Fruit fly (Drosophila melanogaster) whole organism, embryonic: ENCODE measurements around the gene dmGlut.
A peak's percentile ranks its signal among the peaks of the same experiment; 100 is the strongest.

Source experiments
- B-H2 ChIP-seq: fragments of 200-800 bp; sonication (Bioruptor generic); optimal IDR thresholded peaks from 2 replicates; lab custom pipeline; 2018; ENCODE audit warnings: missing biosample characterization, mild to moderate bottlenecking, missing genetic modification characterization
- Bteb2 ChIP-seq: fragments of 200-800 bp; sonication (Bioruptor generic); optimal IDR thresholded peaks from 2 replicates; lab custom pipeline; 2016; ENCODE audit warnings: missing biosample characterization, missing genetic modification characterization
- CG11247 ChIP-seq: fragments of 200-800 bp; sonication (Bioruptor generic); IDR thresholded peaks from 2 replicates; pipeline ENCODE4 v1.3.6; 2022; ENCODE audit warnings: missing biosample characterization, missing genetic modification characterization
- CG12071 ChIP-seq: fragments of 200-800 bp; sonication (Bioruptor generic); optimal IDR thresholded peaks from 3 replicates; lab custom pipeline; 2018; ENCODE audit warnings: missing biosample characterization, mild to moderate bottlenecking, missing genetic modification characterization
- CG12769 ChIP-seq: fragments of 200-800 bp; sonication (Bioruptor generic); optimal IDR thresholded peaks from 2 replicates; lab custom pipeline; 2019; ENCODE audit warnings: missing biosample characterization, mild to moderate bottlenecking, missing genetic modification characterization, moderate library complexity
- CG17359 ChIP-seq: fragments of 200-800 bp; sonication (Bioruptor generic); optimal IDR thresholded peaks from 3 replicates; lab custom pipeline; 2018; ENCODE audit warnings: missing biosample characterization, mild to moderate bottlenecking, missing genetic modification characterization, moderate library complexity
- CG2120 ChIP-seq: fragments of 200-800 bp; sonication (Bioruptor generic); optimal IDR thresholded peaks from 3 replicates; lab custom pipeline; 2016; ENCODE audit warnings: missing biosample characterization, missing genetic modification characterization
- CG3995 ChIP-seq: fragments of 200-800 bp; sonication (Bioruptor generic); optimal IDR thresholded peaks from 3 replicates; lab custom pipeline; 2016; ENCODE audit warnings: missing biosample characterization, missing genetic modification characterization
- CG42726 ChIP-seq: fragments of 200-800 bp; sonication (Bioruptor generic); IDR thresholded peaks from 2 replicates; pipeline ENCODE4 v1.3.6; 2022; ENCODE audit warnings: missing biosample characterization, missing genetic modification characterization; ENCODE audit not compliant: partially characterized antibody
- CG4404 ChIP-seq: fragments of 200-800 bp; sonication (Bioruptor generic); IDR thresholded peaks from 2 replicates; pipeline ENCODE4 v1.3.6; 2022; ENCODE audit warnings: missing biosample characterization, missing genetic modification characterization
- CG4730 ChIP-seq: fragments of 200-800 bp; sonication (Bioruptor generic); IDR thresholded peaks from 2 replicates; pipeline ENCODE4 v1.3.6; 2022; ENCODE audit warnings: missing biosample characterization, missing genetic modification characterization
- CG7271 ChIP-seq: fragments of 200-800 bp; sonication (Bioruptor generic); optimal IDR thresholded peaks from 2 replicates; lab custom pipeline; 2018; ENCODE audit warnings: missing biosample characterization, mild to moderate bottlenecking, missing genetic modification characterization, moderate library complexity
- CG7745 ChIP-seq: fragments of 200-800 bp; sonication (Bioruptor generic); optimal IDR thresholded peaks from 2 replicates; lab custom pipeline; 2018; ENCODE audit warnings: missing biosample characterization, mild to moderate bottlenecking, missing genetic modification characterization, moderate library complexity
- CG7987 ChIP-seq: fragments of 200-800 bp; sonication (Bioruptor generic); optimal IDR thresholded peaks from 2 replicates; lab custom pipeline; 2018; ENCODE audit warnings: missing biosample characterization, mild to moderate bottlenecking, missing genetic modification characterization, moderate library complexity
- CG8944 ChIP-seq: fragments of 200-800 bp; sonication (Bioruptor generic); optimal IDR thresholded peaks from 3 replicates; lab custom pipeline; 2016; ENCODE audit warnings: missing biosample characterization, missing genetic modification characterization
- CG9215 ChIP-seq: fragments of 200-800 bp; sonication (Bioruptor generic); IDR thresholded peaks from 2 replicates; pipeline ENCODE4 v1.3.6; 2022; ENCODE audit warnings: missing biosample characterization, missing genetic modification characterization
- Camta ChIP-seq: fragments of 200-800 bp; sonication (Bioruptor generic); optimal IDR thresholded peaks from 2 replicates; lab custom pipeline; 2016; ENCODE audit warnings: missing biosample characterization, missing genetic modification characterization
- D19B ChIP-seq: fragments of 200-800 bp; sonication (Bioruptor generic); optimal IDR thresholded peaks from 2 replicates; lab custom pipeline; 2017; ENCODE audit warnings: missing biosample characterization, mild to moderate bottlenecking, missing genetic modification characterization
- ERR ChIP-seq: fragments of 200-800 bp; sonication (Bioruptor generic); optimal IDR thresholded peaks from 2 replicates; lab custom pipeline; 2016; ENCODE audit warnings: missing biosample characterization, missing genetic modification characterization
- Ets65A ChIP-seq: fragments of 200-800 bp; sonication (Bioruptor generic); peaks from one replicate; lab custom pipeline; 2016; ENCODE audit warnings: missing biosample characterization, missing genetic modification characterization
- Gug ChIP-seq: fragments of 200-800 bp; sonication (Bioruptor generic); IDR thresholded peaks from 4 replicates; pipeline ENCODE4 v1.3.6; 2022; ENCODE audit warnings: missing biosample characterization, missing genetic modification characterization
- HHEX ChIP-seq: fragments of 200-800 bp; sonication (Bioruptor generic); optimal IDR thresholded peaks from 3 replicates; lab custom pipeline; 2017; ENCODE audit warnings: missing biosample characterization, mild to moderate bottlenecking, missing genetic modification characterization, missing genetic modification reagents
- HLH3B ChIP-seq: fragments of 200-800 bp; sonication (Bioruptor generic); IDR thresholded peaks from 2 replicates; pipeline ENCODE4 v1.3.6; 2022; ENCODE audit warnings: missing biosample characterization, missing genetic modification characterization
- Meics ChIP-seq: fragments of 200-800 bp; sonication (Bioruptor generic); optimal IDR thresholded peaks from 2 replicates; lab custom pipeline; 2017; ENCODE audit warnings: missing biosample characterization, mild to moderate bottlenecking, missing genetic modification characterization
- Mes4 ChIP-seq: fragments of 200-800 bp; sonication (Bioruptor generic); optimal IDR thresholded peaks from 2 replicates; lab custom pipeline; 2016; ENCODE audit warnings: missing biosample characterization, missing genetic modification characterization
- Nf-YB ChIP-seq: fragments of 200-800 bp; sonication (Bioruptor generic); optimal IDR thresholded peaks from 3 replicates; lab custom pipeline; 2019; ENCODE audit warnings: missing biosample characterization, mild to moderate bottlenecking, missing genetic modification characterization, moderate library complexity
- NfI ChIP-seq: fragments of 200-800 bp; sonication (Bioruptor generic); optimal IDR thresholded peaks from 3 replicates; lab custom pipeline; 2018; ENCODE audit warnings: missing biosample characterization, mild to moderate bottlenecking, missing genetic modification characterization, moderate library complexity
- Pdp1 ChIP-seq, 2 experiments: fragments of 200-800 bp; sonication (Bioruptor generic); optimal IDR thresholded peaks; 3 replicates each; lab custom pipeline; 2016; ENCODE audit warnings: missing biosample characterization in 2 of 2, missing genetic modification characterization in 2 of 2, mild to moderate bottlenecking in 1 of 2, moderate library complexity in 1 of 2
- Sin3A ChIP-seq: fragments of >200 bp; optimal IDR thresholded peaks from 2 replicates; lab custom pipeline; 2018
- aop ChIP-seq: fragments of 200-800 bp; sonication (Bioruptor generic); IDR thresholded peaks from 2 replicates; pipeline ENCODE4 v1.3.6; 2022; ENCODE audit warnings: missing biosample characterization, missing genetic modification characterization
- az2 ChIP-seq: fragments of 200-800 bp; sonication (Bioruptor generic); optimal IDR thresholded peaks from 3 replicates; lab custom pipeline; 2016; ENCODE audit warnings: missing biosample characterization, missing genetic modification characterization
- cad ChIP-seq: fragments of >200 bp; optimal IDR thresholded peaks from 2 replicates; lab custom pipeline; 2017; ENCODE audit warnings: missing biosample characterization, missing genetic modification characterization
- corto ChIP-seq: fragments of 200-800 bp; sonication (Bioruptor generic); optimal IDR thresholded peaks from 2 replicates; lab custom pipeline; 2016; ENCODE audit warnings: missing biosample characterization, mild to moderate bottlenecking, missing genetic modification characterization, moderate library complexity
- ems ChIP-seq: fragments of 200-800 bp; sonication (Bioruptor generic); optimal IDR thresholded peaks from 3 replicates; lab custom pipeline; 2016; ENCODE audit warnings: missing biosample characterization, missing genetic modification characterization
- ewg ChIP-seq: fragments of 200-800 bp; sonication (Bioruptor generic); optimal IDR thresholded peaks from 3 replicates; lab custom pipeline; 2017; ENCODE audit warnings: mild to moderate bottlenecking, missing biosample characterization, missing genetic modification reagents, missing genetic modification characterization
- gem ChIP-seq: fragments of 200-800 bp; sonication (Bioruptor generic); optimal IDR thresholded peaks from 2 replicates; lab custom pipeline; 2019; ENCODE audit warnings: missing biosample characterization, mild to moderate bottlenecking, missing genetic modification characterization, moderate library complexity
- gro ChIP-seq: fragments of 200-800 bp; sonication (Bioruptor generic); optimal IDR thresholded peaks from 2 replicates; lab custom pipeline; 2016; ENCODE audit warnings: missing biosample characterization, missing genetic modification characterization
- gt ChIP-seq: fragments of 200-800 bp; sonication (Bioruptor generic); IDR thresholded peaks from 2 replicates; pipeline ENCODE4 v1.3.6; 2022; ENCODE audit warnings: missing biosample characterization, missing genetic modification characterization
- hkb ChIP-seq, 2 experiments: fragments of 200-800 bp in 1 of 2; fragments of >200 bp in 1 of 2; sonication (Bioruptor generic) in 1 of 2; IDR thresholded peaks in 1 of 2; optimal IDR thresholded peaks in 1 of 2; 2 replicates each; pipeline versions ENCODE4 v1.3.6 to Lab custom; 2017 to 2022; ENCODE audit warnings: missing biosample characterization in 1 of 2, missing genetic modification characterization in 1 of 2
- jumu ChIP-seq: fragments of 200-800 bp; sonication (Bioruptor generic); optimal IDR thresholded peaks from 3 replicates; lab custom pipeline; 2016; ENCODE audit warnings: missing biosample characterization, missing genetic modification characterization
- kni ChIP-seq: fragments of 200-800 bp; sonication (Bioruptor generic); optimal IDR thresholded peaks from 3 replicates; lab custom pipeline; 2017; ENCODE audit warnings: mild to moderate bottlenecking, missing biosample characterization, missing genetic modification reagents, missing genetic modification characterization
- lbe ChIP-seq: fragments of 200-800 bp; sonication (Bioruptor generic); optimal IDR thresholded peaks from 2 replicates; lab custom pipeline; 2016; ENCODE audit warnings: missing biosample characterization, mild to moderate bottlenecking, missing genetic modification characterization
- mld ChIP-seq: fragments of 200-800 bp; sonication (Bioruptor generic); IDR thresholded peaks from 3 replicates; pipeline ENCODE4 v1.3.6; 2022; ENCODE audit warnings: missing biosample characterization, missing genetic modification characterization; ENCODE audit not compliant: partially characterized antibody
- oc ChIP-seq: fragments of 200-800 bp; sonication (Bioruptor generic); optimal IDR thresholded peaks from 2 replicates; lab custom pipeline; 2018; ENCODE audit warnings: missing biosample characterization, mild to moderate bottlenecking, missing genetic modification characterization, moderate library complexity
- org-1 ChIP-seq: fragments of 200-800 bp; sonication (Bioruptor generic); optimal IDR thresholded peaks from 2 replicates; lab custom pipeline; 2017; ENCODE audit warnings: missing biosample characterization, missing genetic modification characterization
- seq ChIP-seq: fragments of 200-800 bp; sonication (Bioruptor generic); IDR thresholded peaks from 2 replicates; pipeline ENCODE4 v1.3.6; 2022; ENCODE audit warnings: missing biosample characterization, missing genetic modification characterization
- shn ChIP-seq: fragments of 200-800 bp; sonication (Bioruptor generic); optimal IDR thresholded peaks from 3 replicates; lab custom pipeline; 2016; ENCODE audit warnings: missing biosample characterization, missing genetic modification characterization
- sima ChIP-seq: fragments of 200-800 bp; sonication (Bioruptor generic); optimal IDR thresholded peaks from 2 replicates; lab custom pipeline; 2016; ENCODE audit warnings: missing biosample characterization, missing genetic modification characterization
- stc ChIP-seq: fragments of 200-800 bp; sonication (Bioruptor generic); IDR thresholded peaks from 2 replicates; pipeline ENCODE4 v1.3.6; 2022; ENCODE audit warnings: missing biosample characterization, missing genetic modification characterization
- stwl ChIP-seq: fragments of 200-800 bp; sonication (Bioruptor generic); optimal IDR thresholded peaks from 3 replicates; lab custom pipeline; 2018; ENCODE audit warnings: missing biosample characterization, mild to moderate bottlenecking, missing genetic modification characterization, moderate library complexity
- zen2 ChIP-seq: fragments of 200-800 bp; sonication (Bioruptor generic); IDR thresholded peaks from 3 replicates; pipeline ENCODE4 v1.3.6; 2022; ENCODE audit warnings: missing biosample characterization, missing genetic modification characterization; ENCODE audit not compliant: partially characterized antibody

Gene dmGlut

DNA sequence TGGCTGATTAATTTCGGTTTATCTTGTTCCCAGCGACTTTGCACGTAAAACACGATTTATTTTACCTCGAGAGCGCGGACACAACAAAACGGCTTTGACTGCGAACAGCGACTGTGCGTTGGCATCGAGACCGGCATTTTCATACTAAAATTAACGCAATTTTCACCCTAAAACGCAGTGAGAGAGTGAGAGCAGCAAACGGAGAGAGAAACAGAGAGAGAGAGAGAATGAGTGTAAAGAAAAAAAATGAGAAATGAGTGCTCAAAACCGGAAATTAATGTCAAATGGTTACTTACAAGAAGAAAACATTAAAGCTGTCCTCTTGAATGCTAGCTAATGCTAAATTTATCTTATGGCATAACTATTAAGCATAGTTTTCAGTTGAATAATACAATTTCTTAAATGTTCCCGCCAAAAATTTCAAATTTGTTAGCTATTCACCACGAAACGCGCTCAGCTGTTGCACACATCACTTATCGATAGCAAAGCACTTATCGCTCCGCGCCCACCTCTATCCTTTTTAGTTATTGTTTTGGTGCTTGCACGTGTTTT is 28.7 kb downstream of the dmGlut start, which contains the start of the genes JhI-21, RpL7-like and CG34164 (continued):
- TF ChIP-seq CG42726 (GFP tag; lab: Robert Waterston, UW) (peak; percentile 49; the same call in 1 of the 2 replicates), CG7987 (GFP tag; lab: Kevin White, UChicago) (no peak), Camta (GFP tag; lab: Kevin White, UChicago) (no peak), sima (GFP tag; lab: Kevin White, UChicago) (no peak), CG12769 (no peak), CG17359 (peak; percentile 18), ERR (no peak), ewg (GFP tag; lab: Kevin White, UChicago) (peak; percentile 33), CG2120 (GFP tag; lab: Kevin White, UChicago) (no peak), CG7271 (tag; lab: Kevin White, UChicago) (no peak), ems (GFP tag; lab: Kevin White, UChicago) (no peak), hkb (optimal IDR thresholded peaks at IDR 0.05; lab: Kevin White, UChicago) (no peak), hkb (GFP tag; IDR thresholded peaks at IDR 0.05; lab: Robert Waterston, UW) (peak; percentile 31; the same call in 1 of the 2 replicates), gem (tag; lab: Kevin White, UChicago) (no peak), CG12071 (GFP tag; lab: Kevin White, UChicago) (no peak), NfI (GFP tag; lab: Kevin White, UChicago) (no peak), Pdp1 (GFP tag; optimal IDR thresholded peaks at IDR 0.05; lab: Kevin White, UChicago) (peak in 1 of 2 experiments; percentile 51), Mes4 (no peak), Bteb2 (GFP tag; lab: Kevin White, UChicago) (peak; percentile 13), D19B (GFP tag; lab: Kevin White, UChicago) (no peak), Gug (GFP tag; lab: Robert Waterston, UW) (no peak), org-1 (GFP tag; lab: Kevin White, UChicago) (no peak), HHEX (GFP tag; lab: Kevin White, UChicago) (no peak), gt (GFP tag; lab: Robert Waterston, UW) (no peak), cad (GFP tag; lab: Kevin White, UChicago) (no peak), Sin3A (lab: Kevin White, UChicago) (peak; percentile 43), oc (no peak), stwl (tag; lab: Kevin White, UChicago) (peak; percentile 32), kni (GFP tag; lab: Kevin White, UChicago) (no peak), B-H2 (GFP tag; lab: Kevin White, UChicago) (no peak), gro (GFP tag; lab: Kevin White, UChicago) (peak; percentile 44), lbe (GFP tag; lab: Kevin White, UChicago) (peak; percentile 69), jumu (no peak), CG8944 (no peak), CG3995 (GFP tag; lab: Kevin White, UChicago) (no peak), seq (GFP tag; lab: Robert Waterston, UW) (peak; percentile 31; the same call in 1 of the 2 replicates), HLH3B (GFP tag; lab: Robert Waterston, UW) (no peak), CG7745 (tag; lab: Kevin White, UChicago) (no peak), mld (GFP tag; lab: Robert Waterston, UW) (no peak), Meics (GFP tag; lab: Kevin White, UChicago) (peak; percentile 22), CG9215 (GFP tag; lab: Robert Waterston, UW) (no peak), corto (no peak), aop (GFP tag; lab: Robert Waterston, UW) (no peak), shn (GFP tag; lab: Kevin White, UChicago) (no peak), CG4730 (GFP tag; lab: Robert Waterston, UW) (no peak), stc (GFP tag; lab: Robert Waterston, UW) (no peak), Nf-YB (GFP tag; lab: Kevin White, UChicago) (no peak), az2 (GFP tag; lab: Kevin White, UChicago) (no peak), CG4404 (GFP tag; lab: Robert Waterston, UW) (no peak), Ets65A (GFP tag; lab: Kevin White, UChicago) (no peak), zen2 (GFP tag; lab: Robert Waterston, UW) (no peak; the same call in 2 of the 3 replicates), CG11247 (GFP tag; lab: Robert Waterston, UW) (no peak)
